Worm (Caenorhabditis elegans): Measurements from ENCODE around the gene nth-1.

ce11 chrIII:4243461-4243860 lies 50.6 kb downstream of the nth-1 start, which contains the start of gene mrpl-21:
- TF ChIP-seq lin-15B (tag; optimal IDR thresholded peaks at IDR 0.05) (no peak), ztf-11 (tag; optimal IDR thresholded peaks at IDR 0.05) (no peak), pha-4 (tag; optimal IDR thresholded peaks at IDR 0.05) (no peak), nhr-28 (tag; optimal IDR thresholded peaks at IDR 0.05) (no peak), unc-39 (tag; optimal IDR thresholded peaks at IDR 0.05) (no peak), nhr-237 (tag; optimal IDR thresholded peaks at IDR 0.05) (no peak), ceh-9 (tag; optimal IDR thresholded peaks at IDR 0.05) (no peak), egl-27 (tag; optimal IDR thresholded peaks at IDR 0.05) (no peak)
